Fruit fly (Drosophila melanogaster): Measurements from ENCODE around the gene Rpt2.

Gene Rpt2

dm6 chr3R:23962781-23963222 lies 31.4 kb upstream of the Rpt2 start, which contains the start of gene CG31140:
CG31140 (plus strand) TSS chr3R:23963180.
- TF ChIP-seq Xbp1 (GFP tag; optimal IDR thresholded peaks at IDR 0.05) (no peak), fd64A (GFP tag; optimal IDR thresholded peaks at IDR 0.05) (no peak), jing (GFP tag; optimal IDR thresholded peaks at IDR 0.05) (no peak), CG18599 (GFP tag; optimal IDR thresholded peaks at IDR 0.05) (peak; percentile 49), D19B (GFP tag; optimal IDR thresholded peaks at IDR 0.05) (no peak), Fer2 (tag; optimal IDR thresholded peaks at IDR 0.05) (no peak), psq (GFP tag; optimal IDR thresholded peaks at IDR 0.05) (no peak), CG6175 (GFP tag; IDR thresholded peaks at IDR 0.05) (0 out of 3 replicates have a peak, but pooled peaks have one; percentile 30), CG17612 (GFP tag; IDR thresholded peaks at IDR 0.05) (no peak), toy (GFP tag; IDR thresholded peaks at IDR 0.05) (0 out of 2 replicates have a peak, but pooled peaks have one; percentile 32), nerfin-1 (tag; optimal IDR thresholded peaks at IDR 0.05) (peak; percentile 44), E2f2 (GFP tag; IDR thresholded peaks at IDR 0.05) (0 out of 2 replicates have a peak, but pooled peaks have one; percentile 33), CG11723 (GFP tag; optimal IDR thresholded peaks at IDR 0.05) (no peak), nom (GFP tag; optimal IDR thresholded peaks at IDR 0.05) (peak; percentile 61), CG10209 (GFP tag; optimal IDR thresholded peaks at IDR 0.05) (no peak), Hmx (GFP tag; optimal IDR thresholded peaks at IDR 0.05) (no peak), row (GFP tag; IDR thresholded peaks at IDR 0.05) (peak; percentile 24; the same call in 1 of the 3 replicates), CG11504 (tag; optimal IDR thresholded peaks at IDR 0.05) (peak; percentile 17), CG4854 (GFP tag; optimal IDR thresholded peaks at IDR 0.05) (no peak), Doc2 (GFP tag; IDR thresholded peaks at IDR 0.05) (no peak), Camta (GFP tag; optimal IDR thresholded peaks at IDR 0.05) (no peak), fru (optimal IDR thresholded peaks at IDR 0.05) (no peak), Dp (GFP tag; optimal IDR thresholded peaks at IDR 0.05) (peak; percentile 28), CG32767 (GFP tag; IDR thresholded peaks at IDR 0.05) (peak; percentile 71; the same call in 1 of the 2 replicates), sr (GFP tag; IDR thresholded peaks at IDR 0.05) (peak; percentile 38; the same call in 1 of the 3 replicates), pb (GFP tag; optimal IDR thresholded peaks at IDR 0.05) (peak; percentile 43), tio (GFP tag; optimal IDR thresholded peaks at IDR 0.05) (no peak), CG12659 (GFP tag; optimal IDR thresholded peaks at IDR 0.05) (no peak), wek (GFP tag; optimal IDR thresholded peaks at IDR 0.05) (peak; percentile 49), Drgx (GFP tag; IDR thresholded peaks at IDR 0.05) (0 out of 2 replicates have a peak, but pooled peaks have one; percentile 14), CG11456 (GFP tag; IDR thresholded peaks at IDR 0.05) (no peak), ara (GFP tag; IDR thresholded peaks at IDR 0.05) (no peak), ssp (GFP tag; IDR thresholded peaks at IDR 0.05) (no peak), sd (tag; optimal IDR thresholded peaks at IDR 0.05) (peak; percentile 91), repo (GFP tag; optimal IDR thresholded peaks at IDR 0.05) (peak; percentile 0), Bgb (GFP tag; IDR thresholded peaks at IDR 0.05; ENCODE audit: partially characterized antibody) (peak; percentile 30; the same call in 1 of the 2 replicates), Aef1 (GFP tag; IDR thresholded peaks at IDR 0.05) (peak; percentile 41; the same call in 1 of the 3 replicates), Neu2 (GFP tag; optimal IDR thresholded peaks at IDR 0.05; ENCODE audit: borderline replicate concordance) (no peak), Trl (optimal IDR thresholded peaks at IDR 0.05) (peak; percentile 71 to 76), Trl (GFP tag; optimal IDR thresholded peaks at IDR 0.05) (peak; percentile 13), inv (GFP tag; IDR thresholded peaks at IDR 0.05; ENCODE audit: partially characterized antibody) (no peak), nau (GFP tag; optimal IDR thresholded peaks at IDR 0.05) (peak; percentile 3), CG9609 (GFP tag; optimal IDR thresholded peaks at IDR 0.05) (no peak), CG3281 (GFP tag; optimal IDR thresholded peaks at IDR 0.05) (peak; percentile 6), Gug (GFP tag; IDR thresholded peaks at IDR 0.05) (no peak), Ssrp (tag; optimal IDR thresholded peaks at IDR 0.05) (no peak), Bteb2 (GFP tag; optimal IDR thresholded peaks at IDR 0.05) (no peak), CG16779 (GFP tag; IDR thresholded peaks at IDR 0.05) (peak; percentile 30; the same call in 1 of the 2 replicates), CG13123 (GFP tag; optimal IDR thresholded peaks at IDR 0.05) (no peak), sisA (GFP tag; IDR thresholded peaks at IDR 0.05) (no peak), h (optimal IDR thresholded peaks at IDR 0.05) (no peak), CG3163 (GFP tag; optimal IDR thresholded peaks at IDR 0.05) (no peak)

All from whole organism, embryonic.